Worm (Caenorhabditis elegans) whole organism, young adult: ENCODE measurements around the gene ZK1248.5.

Source experiments
- ama-1 ChIP-seq, 3 experiments: fragments of 150-350 bp in 1 of 3; sonication (generic microtip) in 2 of 3; optimal IDR thresholded peaks; 2 replicates each; lab custom pipeline; 2014 to 2018; ENCODE audit warnings: missing biosample characterization in 2 of 3, missing genetic modification characterization in 2 of 3, missing genetic modification reagents in 2 of 3
- efl-1 ChIP-seq: fragments of 150-350 bp; optimal IDR thresholded peaks from 2 replicates; lab custom pipeline; 2014; ENCODE audit warnings: missing biosample characterization, missing genetic modification reagents, missing genetic modification characterization
- mel-28 ChIP-seq: sonication (generic microtip); optimal IDR thresholded peaks from 2 replicates; lab custom pipeline; 2016; ENCODE audit warnings: borderline replicate concordance, mild to moderate bottlenecking, missing genetic modification characterization, missing compliant biosample characterization
- nfya-1 ChIP-seq: sonication (generic microtip); optimal IDR thresholded peaks from 2 replicates; lab custom pipeline; 2017; ENCODE audit warnings: antibody characterized with exemption, missing compliant biosample characterization, missing genetic modification characterization, borderline replicate concordance; ENCODE audit not compliant: insufficient read depth

DNA sequence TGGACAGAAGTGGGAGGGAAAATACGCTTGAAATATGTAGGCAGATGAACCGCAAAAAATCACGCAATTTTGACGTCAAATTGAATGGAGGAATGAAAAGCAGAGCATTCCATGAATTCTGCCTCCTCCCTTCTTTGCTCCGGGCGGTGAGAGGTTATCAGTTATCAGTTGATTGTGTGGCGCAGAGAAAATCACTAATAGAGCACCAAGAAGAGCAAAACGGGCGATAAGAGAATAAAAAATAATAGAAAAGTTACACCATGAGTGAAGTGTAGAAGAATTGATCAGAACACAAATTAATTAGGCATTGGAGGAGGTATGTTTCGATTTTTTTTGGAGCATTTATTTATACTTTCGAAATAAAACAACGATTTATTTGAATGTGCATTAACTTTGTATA lies 3.8 kb upstream of the ZK1248.5 start:
- no peak for TF ChIP-seq efl-1
- no peak for TF ChIP-seq ama-1 (optimal IDR thresholded peaks at IDR 0.05; lab: Kevin White, UChicago)
- TF ChIP-seq ama-1 (GFP tag; optimal IDR thresholded peaks at IDR 0.05; lab: Kevin White, UChicago): no peak
- no peak for TF ChIP-seq mel-28 (tag; lab: Kevin White, UChicago)
- TF ChIP-seq nfya-1 (tag; lab: Kevin White, UChicago): no peak
